Fruit fly (Drosophila melanogaster): ENCODE results near the gene Las.

Las gene

DNA sequence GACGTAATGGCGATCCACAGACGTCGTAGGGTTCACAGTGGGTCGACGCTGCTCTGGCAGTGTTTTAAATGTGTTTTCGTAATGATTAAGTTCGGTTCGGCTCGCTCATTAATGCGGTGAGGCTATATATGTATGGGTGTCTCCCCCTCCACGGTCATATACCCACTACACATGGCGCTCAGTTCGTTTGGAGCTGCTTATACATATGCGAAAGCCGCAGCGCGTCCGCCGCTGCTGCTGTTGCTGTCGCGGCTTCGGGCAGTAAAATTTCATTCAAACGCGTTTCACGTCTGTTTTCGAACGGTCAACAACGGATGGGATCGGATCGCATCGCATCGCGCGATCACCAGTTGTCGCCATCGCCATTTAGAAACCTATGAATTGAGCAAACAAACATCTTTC is 46.2 kb downstream of the Las start (continued):
- TF ChIP-seq tio (GFP tag; optimal IDR thresholded peaks at IDR 0.05) = no peak
- TF ChIP-seq CG9727 (GFP tag; optimal IDR thresholded peaks at IDR 0.05) = no peak
- TF ChIP-seq sens (GFP tag) = peak; percentile 65
- no peak for TF ChIP-seq CG9215 (GFP tag; IDR thresholded peaks at IDR 0.05)
- no peak for TF ChIP-seq Oli (tag; optimal IDR thresholded peaks at IDR 0.05)
- 0 out of 2 replicates have a peak, but pooled peaks have one; percentile 27 for TF ChIP-seq Rfx (GFP tag; IDR thresholded peaks at IDR 0.05)
- TF ChIP-seq stwl (tag; optimal IDR thresholded peaks at IDR 0.05) = no peak
- no peak for TF ChIP-seq Stat92E (GFP tag; optimal IDR thresholded peaks at IDR 0.05)
- TF ChIP-seq Rx (GFP tag; IDR thresholded peaks at IDR 0.05) = no peak
- TF ChIP-seq CG5245 (GFP tag; optimal IDR thresholded peaks at IDR 0.05) = no peak
- no peak for TF ChIP-seq CG6854 (GFP tag; optimal IDR thresholded peaks at IDR 0.05)
- no peak for TF ChIP-seq CG15601 (tag; optimal IDR thresholded peaks at IDR 0.05)
- peak; percentile 16 for TF ChIP-seq cwo (GFP tag; optimal IDR thresholded peaks at IDR 0.05)
- TF ChIP-seq seq (GFP tag; IDR thresholded peaks at IDR 0.05) = no peak; the same call in 1 of the 2 replicates
- TF ChIP-seq ap (GFP tag; IDR thresholded peaks at IDR 0.05) = no peak
- no peak for TF ChIP-seq CG32767 (GFP tag; IDR thresholded peaks at IDR 0.05)
- no peak for TF ChIP-seq chif (GFP tag; optimal IDR thresholded peaks at IDR 0.05)
- TF ChIP-seq Dref (GFP tag; IDR thresholded peaks at IDR 0.05) = 0 out of 2 replicates have a peak, but pooled peaks have one; percentile 15
- TF ChIP-seq fd3F (GFP tag; optimal IDR thresholded peaks at IDR 0.05) = no peak
- TF ChIP-seq cas (GFP tag; IDR thresholded peaks at IDR 0.05) = no peak
- TF ChIP-seq MBD-R2 (GFP tag; IDR thresholded peaks at IDR 0.05) = no peak
- TF ChIP-seq br (optimal IDR thresholded peaks at IDR 0.05) = no peak
- no peak for TF ChIP-seq D (optimal IDR thresholded peaks at IDR 0.05)
- TF ChIP-seq D (GFP tag; optimal IDR thresholded peaks at IDR 0.05) = no peak
- TF ChIP-seq CG17186 (GFP tag; optimal IDR thresholded peaks at IDR 0.05) = no peak
- TF ChIP-seq hbn (GFP tag; IDR thresholded peaks at IDR 0.05; ENCODE audit: partially characterized antibody) = no peak
- no peak for TF ChIP-seq tin (GFP tag; optimal IDR thresholded peaks at IDR 0.05)
- TF ChIP-seq Atf6 (GFP tag; IDR thresholded peaks at IDR 0.05) = 0 out of 2 replicates have a peak, but pooled peaks have one; percentile 18
- no peak for TF ChIP-seq Bteb2 (GFP tag; optimal IDR thresholded peaks at IDR 0.05)
- TF ChIP-seq CG32772 (GFP tag; IDR thresholded peaks at IDR 0.05) = no peak
- TF ChIP-seq pb (GFP tag; optimal IDR thresholded peaks at IDR 0.05) = no peak
- TF ChIP-seq emc (GFP tag; optimal IDR thresholded peaks at IDR 0.05) = no peak
- no peak for TF ChIP-seq CG4820 (GFP tag; optimal IDR thresholded peaks at IDR 0.05)
- no peak for TF ChIP-seq tx (GFP tag; optimal IDR thresholded peaks at IDR 0.05)
- TF ChIP-seq CG10959 (GFP tag; IDR thresholded peaks at IDR 0.05) = no peak
- no peak for TF ChIP-seq CG10654 (GFP tag; optimal IDR thresholded peaks at IDR 0.05)

DNA sequence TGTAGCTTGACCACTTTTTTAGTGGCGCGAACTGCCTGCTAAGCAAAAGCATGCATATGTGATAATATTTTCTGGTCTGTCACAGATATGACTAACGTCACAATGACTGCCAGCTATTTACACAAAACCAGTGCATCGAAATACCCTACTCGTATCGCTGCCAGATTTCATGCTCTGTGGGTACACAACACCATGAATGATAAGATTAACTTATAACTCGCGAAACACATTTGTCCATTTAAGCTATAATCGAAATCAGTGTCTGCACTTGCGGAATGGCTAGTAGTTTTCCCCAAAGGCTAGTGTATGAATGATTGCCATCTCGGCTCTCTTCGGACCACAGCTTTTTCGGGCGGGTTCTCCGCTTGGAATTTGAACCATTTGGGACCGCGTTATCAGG is 46.8 kb downstream of the Las start:
- no peak for TF ChIP-seq Nf-YA (GFP tag; IDR thresholded peaks at IDR 0.05)
- TF ChIP-seq Mrtf (GFP tag; IDR thresholded peaks at IDR 0.05) = no peak
- no peak for TF ChIP-seq az2 (GFP tag; optimal IDR thresholded peaks at IDR 0.05)
- no peak for TF ChIP-seq Dfd (GFP tag; optimal IDR thresholded peaks at IDR 0.05)
- TF ChIP-seq CG10321 (GFP tag; IDR thresholded peaks at IDR 0.05) = no peak
- TF ChIP-seq CG6689 (GFP tag; IDR thresholded peaks at IDR 0.05) = no peak
- peak; percentile 36 for TF ChIP-seq CG18599 (GFP tag; optimal IDR thresholded peaks at IDR 0.05)
- TF ChIP-seq kay (GFP tag; optimal IDR thresholded peaks at IDR 0.05) = no peak
- TF ChIP-seq Rx (GFP tag; IDR thresholded peaks at IDR 0.05) = no peak
- peak; percentile 83 for TF ChIP-seq exex (tag; optimal IDR thresholded peaks at IDR 0.05)
- TF ChIP-seq dysf (GFP tag; IDR thresholded peaks at IDR 0.05) = no peak
- no peak for TF ChIP-seq CG1024 (GFP tag; IDR thresholded peaks at IDR 0.05)
- no peak for TF ChIP-seq Adf1 (GFP tag; IDR thresholded peaks at IDR 0.05)
- no peak for TF ChIP-seq CG2120 (GFP tag; optimal IDR thresholded peaks at IDR 0.05)
- TF ChIP-seq Dip2 (GFP tag; IDR thresholded peaks at IDR 0.05) = no peak
- no peak for TF ChIP-seq CG11695 (GFP tag; IDR thresholded peaks at IDR 0.05)
- TF ChIP-seq D19A (tag; optimal IDR thresholded peaks at IDR 0.05) = peak; percentile 47
- TF ChIP-seq danr (GFP tag; IDR thresholded peaks at IDR 0.05) = no peak
- TF ChIP-seq CG3995 (GFP tag; optimal IDR thresholded peaks at IDR 0.05) = peak; percentile 8
- no peak for TF ChIP-seq tx (GFP tag; optimal IDR thresholded peaks at IDR 0.05)
- no peak for TF ChIP-seq Spps (tag; optimal IDR thresholded peaks at IDR 0.05)
- no peak for TF ChIP-seq dan (GFP tag; IDR thresholded peaks at IDR 0.05)

All from whole organism, embryonic.